Fruit fly (Drosophila melanogaster) whole organism, wandering third instar larva: Measurements from ENCODE around the gene fusl.
A peak's percentile ranks its signal among the peaks of the same experiment; 100 is the strongest.

ENCODE experiments used
- Abd-B ChIP-seq: fragments of >200 bp; optimal IDR thresholded peaks from 2 replicates; lab custom pipeline; 2017; ENCODE audit warnings: missing biosample characterization, missing genetic modification characterization
- CG32264 ChIP-seq: fragments of 200-800 bp; sonication (Bioruptor generic); optimal IDR thresholded peaks from 2 replicates; lab custom pipeline; 2016; ENCODE audit warnings: missing biosample characterization, missing genetic modification characterization
- CG9705 ChIP-seq: fragments of 200-800 bp; sonication (Bioruptor generic); optimal IDR thresholded peaks from 2 replicates; lab custom pipeline; 2018; ENCODE audit warnings: missing biosample characterization, mild to moderate bottlenecking, missing genetic modification characterization
- CrebA ChIP-seq: fragments of 200-800 bp; sonication (Bioruptor generic); optimal IDR thresholded peaks from 2 replicates; lab custom pipeline; 2016; ENCODE audit warnings: missing biosample characterization, mild to moderate bottlenecking, missing genetic modification characterization, borderline replicate concordance
- Dfd ChIP-seq: fragments of >200 bp; optimal IDR thresholded peaks from 2 replicates; lab custom pipeline; 2017; ENCODE audit warnings: missing biosample characterization, missing genetic modification characterization
- Dif ChIP-seq: fragments of 200-275, 200-300 bp; sonication (Bioruptor generic); optimal IDR thresholded peaks from 2 replicates; lab custom pipeline; 2018; ENCODE audit warnings: missing biosample characterization, missing genetic modification characterization; ENCODE audit not compliant: partially characterized antibody
- GATAd ChIP-seq: sonication (Bioruptor generic); optimal IDR thresholded peaks from 2 replicates; lab custom pipeline; 2016; ENCODE audit warnings: missing biosample characterization, missing genetic modification characterization
- HLH106 ChIP-seq: fragments of 200-800 bp; optimal IDR thresholded peaks from 3 replicates; lab custom pipeline; 2019; ENCODE audit warnings: missing biosample characterization, mild to moderate bottlenecking, missing genetic modification characterization, moderate library complexity
- Hnf4 ChIP-seq: fragments of 200-800 bp; sonication (Bioruptor generic); optimal IDR thresholded peaks from 2 replicates; lab custom pipeline; 2016; ENCODE audit warnings: missing biosample characterization, mild to moderate bottlenecking, missing genetic modification characterization
- Hr78 ChIP-seq: fragments of >200 bp; optimal IDR thresholded peaks from 2 replicates; lab custom pipeline; 2017; ENCODE audit warnings: missing biosample characterization, missing genetic modification characterization
- Hr83 ChIP-seq: fragments of 200-300 bp; sonication (Bioruptor generic); optimal IDR thresholded peaks from 2 replicates; lab custom pipeline; 2016; ENCODE audit warnings: missing biosample characterization, mild to moderate bottlenecking, missing genetic modification characterization, moderate library complexity; ENCODE audit not compliant: poor library complexity, severe bottlenecking
- Jra ChIP-seq: sonication (Bioruptor generic); optimal IDR thresholded peaks from 2 replicates; lab custom pipeline; 2016; ENCODE audit warnings: missing biosample characterization, missing genetic modification characterization
- Mio ChIP-seq: sonication (Bioruptor generic); optimal IDR thresholded peaks from 2 replicates; lab custom pipeline; 2016; ENCODE audit warnings: missing biosample characterization, missing genetic modification characterization
- Myc ChIP-seq: fragments of >200 bp; optimal IDR thresholded peaks from 2 replicates; lab custom pipeline; 2017
- N ChIP-seq: fragments of >200 bp; optimal IDR thresholded peaks from 2 replicates; lab custom pipeline; 2018; ENCODE audit warnings: missing biosample characterization, missing external identifiers, missing genetic modification characterization
- OdsH ChIP-seq: fragments of 200-800 bp; sonication (Bioruptor generic); optimal IDR thresholded peaks from 2 replicates; lab custom pipeline; 2016; ENCODE audit warnings: missing biosample characterization, mild to moderate bottlenecking, missing genetic modification characterization
- Rel ChIP-seq, 2 experiments: fragments of 200-800 bp; sonication (Bioruptor generic) in 1 of 2; optimal IDR thresholded peaks; 2 replicates in 1 of 2; 3 replicates in 1 of 2; lab custom pipeline; 2016 to 2019; ENCODE audit warnings: mild to moderate bottlenecking in 2 of 2, missing biosample characterization in 2 of 2, missing genetic modification characterization in 2 of 2, moderate library complexity in 1 of 2
- Sp1 ChIP-seq: fragments of 200-800 bp; sonication (Bioruptor generic); optimal IDR thresholded peaks from 3 replicates; lab custom pipeline; 2019; ENCODE audit warnings: missing biosample characterization, mild to moderate bottlenecking, missing genetic modification characterization, moderate library complexity
- Vsx2 ChIP-seq: fragments of 200-300, 225-300 bp; sonication (Bioruptor generic); optimal IDR thresholded peaks from 2 replicates; lab custom pipeline; 2018; ENCODE audit warnings: missing biosample characterization, missing genetic modification characterization; ENCODE audit not compliant: partially characterized antibody
- br ChIP-seq: fragments of 200-800 bp; sonication (Bioruptor generic); optimal IDR thresholded peaks from 2 replicates; lab custom pipeline; 2016; ENCODE audit warnings: missing biosample characterization, missing genetic modification characterization
- brk ChIP-seq: fragments of 200-800 bp; sonication (Bioruptor generic); optimal IDR thresholded peaks from 2 replicates; lab custom pipeline; 2016; ENCODE audit warnings: missing biosample characterization, mild to moderate bottlenecking, missing genetic modification characterization
- dl ChIP-seq, 2 experiments: fragments of 175-275, 200-275 bp in 1 of 2; fragments of 200-275 bp in 1 of 2; sonication (Bioruptor generic); optimal IDR thresholded peaks; lab custom pipeline; 2018; ENCODE audit warnings: mild to moderate bottlenecking in 2 of 2, missing biosample characterization in 2 of 2, missing genetic modification characterization in 2 of 2, moderate library complexity in 2 of 2; ENCODE audit not compliant: partially characterized antibody in 2 of 2, insufficient read depth in 1 of 2
- dmrt93B ChIP-seq: fragments of 200-800 bp; sonication (Bioruptor generic); optimal IDR thresholded peaks from 2 replicates; lab custom pipeline; 2018; ENCODE audit warnings: missing biosample characterization, mild to moderate bottlenecking, missing genetic modification characterization
- dsf ChIP-seq: sonication (Bioruptor generic); optimal IDR thresholded peaks from 2 replicates; lab custom pipeline; 2016; ENCODE audit warnings: missing biosample characterization, missing genetic modification characterization, borderline replicate concordance
- ey ChIP-seq: fragments of 200-800 bp; sonication (Bioruptor generic); optimal IDR thresholded peaks from 2 replicates; lab custom pipeline; 2016; ENCODE audit warnings: missing biosample characterization, missing genetic modification characterization
- foxo ChIP-seq, 2 experiments: fragments of 200-800 bp; sonication (Bioruptor generic); optimal IDR thresholded peaks; 2 replicates in 1 of 2; 3 replicates in 1 of 2; lab custom pipeline; 2016 to 2017; ENCODE audit warnings: missing biosample characterization in 2 of 2, missing genetic modification characterization in 2 of 2
- fru ChIP-seq: fragments of 200-800 bp; sonication (Bioruptor generic); optimal IDR thresholded peaks from 3 replicates; lab custom pipeline; 2016; ENCODE audit warnings: missing biosample characterization, mild to moderate bottlenecking, missing genetic modification characterization
- h ChIP-seq: fragments of 200-800 bp; sonication (Bioruptor generic); optimal IDR thresholded peaks from 3 replicates; lab custom pipeline; 2016; ENCODE audit warnings: missing biosample characterization, mild to moderate bottlenecking, missing genetic modification characterization
- jim ChIP-seq: fragments of 175-275, 200-325 bp; sonication (Bioruptor generic); optimal IDR thresholded peaks from 2 replicates; lab custom pipeline; 2016; ENCODE audit warnings: missing biosample characterization, mild to moderate bottlenecking, missing genetic modification characterization
- lola ChIP-seq: fragments of >200 bp; optimal IDR thresholded peaks from 2 replicates; lab custom pipeline; 2017; ENCODE audit warnings: missing biosample characterization, missing genetic modification characterization
- pan ChIP-seq: fragments of >200 bp; optimal IDR thresholded peaks from 2 replicates; lab custom pipeline; 2017
- psq ChIP-seq: fragments of 200-800 bp; sonication (Bioruptor generic); optimal IDR thresholded peaks from 3 replicates; lab custom pipeline; 2017; ENCODE audit warnings: missing biosample characterization, mild to moderate bottlenecking, missing genetic modification characterization, moderate library complexity
- rgr ChIP-seq: fragments of 200-800 bp; sonication (Bioruptor generic); optimal IDR thresholded peaks from 3 replicates; lab custom pipeline; 2016; ENCODE audit warnings: missing biosample characterization, mild to moderate bottlenecking, missing genetic modification characterization
- sage ChIP-seq: fragments of 200-800 bp; sonication (Bioruptor generic); optimal IDR thresholded peaks from 2 replicates; lab custom pipeline; 2016; ENCODE audit warnings: missing biosample characterization, mild to moderate bottlenecking, missing genetic modification characterization
- sv ChIP-seq: fragments of 200-800 bp; sonication (Bioruptor generic); optimal IDR thresholded peaks from 3 replicates; lab custom pipeline; 2016; ENCODE audit warnings: missing biosample characterization, missing genetic modification characterization
- tai ChIP-seq: sonication (Bioruptor generic); optimal IDR thresholded peaks from 2 replicates; lab custom pipeline; 2016; ENCODE audit warnings: missing biosample characterization, missing genetic modification characterization
- usp ChIP-seq: fragments of >200 bp; optimal IDR thresholded peaks from 2 replicates; lab custom pipeline; 2017; ENCODE audit warnings: missing biosample characterization, missing genetic modification characterization
- woc ChIP-seq: sonication (Bioruptor generic); optimal IDR thresholded peaks from 2 replicates; lab custom pipeline; 2016; ENCODE audit warnings: missing biosample characterization, mild to moderate bottlenecking, missing genetic modification characterization

The fusl gene

DNA sequence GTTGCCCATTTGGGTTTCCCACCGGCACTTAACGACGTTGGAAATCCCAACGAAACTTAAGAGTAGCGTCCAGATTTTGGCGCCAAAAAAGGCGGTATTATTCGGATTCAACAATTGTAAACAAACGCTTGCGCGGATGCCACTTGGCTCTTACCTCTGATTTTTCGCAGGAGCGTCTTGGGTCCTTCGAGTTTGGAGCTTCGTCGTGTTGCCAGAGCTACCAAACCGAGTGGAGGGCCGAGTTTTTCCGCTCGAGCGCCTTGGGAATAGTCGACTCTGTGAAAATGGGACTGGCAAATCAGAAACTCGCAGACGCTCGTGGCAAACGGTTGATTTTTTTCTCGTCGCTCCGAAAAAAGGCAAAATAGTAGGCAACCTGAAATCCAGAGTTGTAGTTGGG lies 8.0 kb upstream of the fusl start, which contains the start of gene nompC:
Gene nompC, plus strand, starts transcription at position 301 of the 400 bp plus-strand sequence.
- no peak for TF ChIP-seq fru
- TF ChIP-seq Hnf4 (GFP tag; lab: Kevin White, UChicago): no peak
- TF ChIP-seq brk (GFP tag; lab: Kevin White, UChicago): no peak
- TF ChIP-seq dl (GFP tag; optimal IDR thresholded peaks at IDR 0.05; lab: Kevin White, UChicago; ENCODE audit: insufficient read depth in 1 of 2, partially characterized antibody in 2 of 2): no peak
- no peak for TF ChIP-seq CrebA (GFP tag; lab: Kevin White, UChicago)
- TF ChIP-seq CG9705: no peak
- no peak for TF ChIP-seq Sp1 (GFP tag; lab: Kevin White, UChicago)
- no peak for TF ChIP-seq sv (GFP tag; lab: Kevin White, UChicago)
- TF ChIP-seq, all 38 proteins: peak for 0

DNA sequence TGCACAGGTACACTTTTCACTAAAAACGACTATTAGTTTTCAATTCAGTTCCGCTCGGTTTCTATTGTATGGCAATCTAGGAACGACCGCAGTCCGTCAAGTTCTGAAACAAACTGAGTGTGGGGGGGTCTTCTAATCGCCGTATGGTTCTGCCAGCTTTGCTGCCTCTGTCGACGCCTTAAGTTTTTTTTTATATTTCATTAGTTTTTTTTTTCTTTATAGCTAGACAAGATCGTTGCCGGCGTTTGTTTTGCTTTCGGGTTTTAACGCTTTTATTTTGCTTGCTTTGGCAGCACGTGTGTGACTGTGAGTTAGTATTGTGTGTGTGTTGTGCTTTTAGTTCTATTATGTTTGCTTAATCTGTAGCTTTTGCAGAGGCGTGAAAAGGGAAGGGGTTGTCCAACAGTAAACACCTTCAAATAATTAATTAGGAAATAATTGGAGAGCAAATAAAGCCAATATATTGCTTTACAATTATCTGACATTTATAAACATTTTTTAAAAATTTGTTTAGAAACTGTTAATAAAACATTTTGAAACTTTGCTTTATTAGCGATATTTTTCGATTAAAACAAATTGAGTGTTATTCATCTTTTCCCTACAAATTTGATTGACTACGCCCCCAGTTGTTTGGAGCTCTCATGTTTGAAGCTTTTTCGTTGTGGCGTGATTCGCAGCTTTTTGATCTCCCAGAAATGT lies 4.4 kb upstream of the fusl start, which contains the start of gene Acsf2:
Gene Acsf2, minus strand, starts transcription at position 116 of the 699 bp plus-strand sequence.
- TF ChIP-seq CrebA (GFP tag; lab: Kevin White, UChicago): peak; percentile 19
- TF ChIP-seq Rel (GFP tag; optimal IDR thresholded peaks at IDR 0.05; lab: Kevin White, UChicago): peak; percentile 49
- TF ChIP-seq Rel (tag; optimal IDR thresholded peaks at IDR 0.05; lab: Kevin White, UChicago): peak; percentile 55
- peak; percentile 47 to 95 for TF ChIP-seq foxo (GFP tag; optimal IDR thresholded peaks at IDR 0.05; lab: Kevin White, UChicago)
- peak; percentile 93 for TF ChIP-seq HLH106 (tag; lab: Kevin White, UChicago)
- no peak for TF ChIP-seq Dif
- no peak for TF ChIP-seq Myc (lab: Kevin White, UChicago)
- peak; percentile 61 for TF ChIP-seq woc
- no peak for TF ChIP-seq sage (GFP tag; lab: Kevin White, UChicago)
- no peak for TF ChIP-seq Abd-B (GFP tag; lab: Kevin White, UChicago)
- no peak for TF ChIP-seq N
- TF ChIP-seq dl (GFP tag; optimal IDR thresholded peaks at IDR 0.05; lab: Kevin White, UChicago; ENCODE audit: insufficient read depth in 1 of 2, partially characterized antibody in 2 of 2): no peak
- no peak for TF ChIP-seq dsf (GFP tag; lab: Kevin White, UChicago)
- TF ChIP-seq dmrt93B (GFP tag; lab: Kevin White, UChicago): peak; percentile 80
- TF ChIP-seq h (GFP tag; lab: Kevin White, UChicago): peak; percentile 93
- TF ChIP-seq pan: no peak
- TF ChIP-seq sv (GFP tag; lab: Kevin White, UChicago): peak; percentile 93
- peak; percentile 84 for TF ChIP-seq Sp1 (GFP tag; lab: Kevin White, UChicago)
- peak; percentile 60 for TF ChIP-seq Jra (GFP tag; lab: Kevin White, UChicago)
- TF ChIP-seq Vsx2 (GFP tag; lab: Kevin White, UChicago): no peak
- peak; percentile 90 for TF ChIP-seq ey
- TF ChIP-seq tai (GFP tag; lab: Kevin White, UChicago): peak; percentile 54
- TF ChIP-seq rgr: peak; percentile 92
- TF ChIP-seq brk (GFP tag; lab: Kevin White, UChicago): peak; percentile 53
- peak; percentile 80 for TF ChIP-seq CG9705
- TF ChIP-seq Hr83 (GFP tag; lab: Kevin White, UChicago): no peak
- peak; percentile 89 for TF ChIP-seq fru
- peak; percentile 88 for TF ChIP-seq br (GFP tag; lab: Kevin White, UChicago)
- TF ChIP-seq OdsH (GFP tag; lab: Kevin White, UChicago): peak; percentile 95
- TF ChIP-seq Mio: no peak
- peak; percentile 77 for TF ChIP-seq Hnf4 (GFP tag; lab: Kevin White, UChicago)
- no peak for TF ChIP-seq Hr78 (GFP tag; lab: Kevin White, UChicago)
- TF ChIP-seq usp (GFP tag; lab: Kevin White, UChicago): no peak
- peak; percentile 82 for TF ChIP-seq psq
- TF ChIP-seq CG32264: peak; percentile 32
- TF ChIP-seq jim (GFP tag; lab: Kevin White, UChicago): no peak
- TF ChIP-seq Dfd (GFP tag; lab: Kevin White, UChicago): peak; percentile 68
- TF ChIP-seq lola: no peak
- TF ChIP-seq GATAd: peak; percentile 69
